Comparison of ENCODE assay signal across 1 fruit fly cellular context in genomic region chr3R:19875118-19875887, dm6.
TF ChIP-seq lines count a peak whose summit lies in the region.

TSS of gene Mrp5 (minus strand) at chr3R:19875678.

TF ChIP-seq in whole organism, embryonic, 481 proteins besides CTCF, POLR2A, EP300 and RAD21 (continued from another document):
- TF ChIP-seq cas (GFP tag; IDR thresholded peaks at IDR 0.05; lab: Robert Waterston, UW) (no peak), CG3847 (GFP tag; IDR thresholded peaks at IDR 0.05; lab: Robert Waterston, UW) (no peak; the same call in 1 of the 2 replicates), Trl (optimal IDR thresholded peaks at IDR 0.05; lab: Kevin White, UChicago) (peak; percentile 69 to 71), Trl (GFP tag; optimal IDR thresholded peaks at IDR 0.05; lab: Kevin White, UChicago) (no peak), Spps (tag; optimal IDR thresholded peaks at IDR 0.05; lab: Kevin White, UChicago) (no peak), CG18011 (GFP tag; optimal IDR thresholded peaks at IDR 0.05; lab: Kevin White, UChicago) (no peak), HHEX (GFP tag; optimal IDR thresholded peaks at IDR 0.05; lab: Kevin White, UChicago) (peak; percentile 6), CG1602 (GFP tag; optimal IDR thresholded peaks at IDR 0.05; lab: Kevin White, UChicago) (peak; percentile 37)
TF ChIP-seq in whole organism, embryonic: peak in this region for 201.
